Worm (Caenorhabditis elegans) whole organism, L4 larva: ENCODE data around the gene C52E2.2.
A peak's percentile ranks its signal among the peaks of the same experiment; 100 is the strongest.

Experiments
- F26F4.8 ChIP-seq: fragments of 200-800 bp; sonication (Bioruptor generic); conservative IDR thresholded peaks from 2 replicates; pipeline ENCODE4 v1.3.6; 2022; ENCODE audit warnings: missing genetic modification characterization, missing compliant biosample characterization
- T20F7.1 ChIP-seq: fragments of 200-800 bp; sonication (Bioruptor generic); optimal IDR thresholded peaks from 2 replicates; lab custom pipeline; 2018; ENCODE audit warnings: mild to moderate bottlenecking, missing genetic modification characterization, missing compliant biosample characterization
- aha-1 ChIP-seq: fragments of 150-350 bp; peaks from one replicate; lab custom pipeline; 2014; ENCODE audit warnings: missing biosample characterization, missing genetic modification characterization
- arid-1 ChIP-seq: fragments of 200-800 bp; sonication (Bioruptor generic); conservative IDR thresholded peaks from 2 replicates; pipeline ENCODE4 v1.3.6; 2022; ENCODE audit warnings: missing genetic modification reagents, missing genetic modification characterization, missing compliant biosample characterization
- ceh-44 ChIP-seq: fragments of 200-800 bp; sonication (Bioruptor generic); IDR thresholded peaks from 2 replicates; pipeline ENCODE4 v1.3.6; 2022; ENCODE audit warnings: missing genetic modification reagents, missing genetic modification characterization, missing compliant biosample characterization
- ces-1 ChIP-seq: fragments of 150-350 bp; sonication (generic microtip); optimal IDR thresholded peaks from 4 replicates; lab custom pipeline; 2014; ENCODE audit warnings: missing biosample characterization, missing genetic modification reagents, missing genetic modification characterization
- daf-16 ChIP-seq, 3 experiments: sonication (generic microtip); optimal IDR thresholded peaks; 2 replicates each; lab custom pipeline; 2016 to 2017; ENCODE audit warnings: missing genetic modification characterization in 3 of 3, missing genetic modification reagents in 3 of 3, mild to moderate bottlenecking in 2 of 3, missing compliant biosample characterization in 2 of 3, missing biosample characterization in 1 of 3, moderate library complexity in 1 of 3
- daf-19 ChIP-seq: fragments of 200-800 bp; sonication (Bioruptor generic); conservative IDR thresholded peaks from 2 replicates; pipeline ENCODE4 v1.3.6; 2022; ENCODE audit warnings: missing genetic modification characterization, missing compliant biosample characterization
- dmd-6 ChIP-seq: fragments of 200-800 bp; sonication (Bioruptor generic); IDR thresholded peaks from 2 replicates; pipeline ENCODE4 v1.3.6; 2022; ENCODE audit warnings: missing genetic modification reagents, missing genetic modification characterization, missing compliant biosample characterization
- dpl-1 ChIP-seq: fragments of 150-350 bp; optimal IDR thresholded peaks from 2 replicates; lab custom pipeline; 2014; ENCODE audit warnings: missing biosample characterization, missing genetic modification reagents, missing genetic modification characterization
- duxl-1 ChIP-seq: sonication (generic microtip); optimal IDR thresholded peaks from 2 replicates; lab custom pipeline; 2016; ENCODE audit warnings: mild to moderate bottlenecking, missing genetic modification characterization, moderate library complexity, missing compliant biosample characterization; ENCODE audit not compliant: poor library complexity
- dve-1 ChIP-seq: sonication (generic microtip); optimal IDR thresholded peaks from 2 replicates; lab custom pipeline; 2017; ENCODE audit warnings: antibody characterized with exemption, mild to moderate bottlenecking, missing genetic modification characterization, missing compliant biosample characterization; ENCODE audit not compliant: insufficient read depth
- fos-1 ChIP-seq: fragments of 150-350 bp; optimal IDR thresholded peaks from 2 replicates; lab custom pipeline; 2014; ENCODE audit warnings: missing biosample characterization, missing genetic modification characterization
- hlh-11 ChIP-seq: fragments of 200-800 bp; sonication (Bioruptor generic); optimal IDR thresholded peaks from 2 replicates; lab custom pipeline; 2018; ENCODE audit warnings: mild to moderate bottlenecking, missing genetic modification characterization, missing compliant biosample characterization
- hlh-30 ChIP-seq: sonication (generic microtip); optimal IDR thresholded peaks from 2 replicates; lab custom pipeline; 2017; ENCODE audit warnings: antibody characterized with exemption, mild to moderate bottlenecking, missing genetic modification characterization, missing compliant biosample characterization; ENCODE audit not compliant: insufficient read depth
- jun-1 ChIP-seq: fragments of 150-350 bp; optimal IDR thresholded peaks from 2 replicates; lab custom pipeline; 2014; ENCODE audit warnings: missing biosample characterization, missing genetic modification reagents, missing genetic modification characterization
- lin-1 ChIP-seq: fragments of 200-800 bp; sonication (Bioruptor generic); IDR thresholded peaks from 2 replicates; pipeline ENCODE4 v1.3.6; 2022; ENCODE audit warnings: missing genetic modification reagents, missing genetic modification characterization, missing compliant biosample characterization
- mdl-1 ChIP-seq, 2 experiments: fragments of 150-350 bp in 1 of 2; sonication (generic microtip) in 1 of 2; optimal IDR thresholded peaks; 2 replicates each; lab custom pipeline; 2014 to 2017; ENCODE audit warnings: missing biosample characterization in 2 of 2, missing genetic modification characterization in 2 of 2
- mes-2 ChIP-seq: sonication (generic microtip); optimal IDR thresholded peaks from 2 replicates; lab custom pipeline; 2016; ENCODE audit warnings: missing genotype, mild to moderate bottlenecking, missing genetic modification characterization, missing compliant biosample characterization; ENCODE audit not compliant: poor library complexity, severe bottlenecking
- mxl-2 ChIP-seq: fragments of 200-800 bp; sonication (Bioruptor generic); conservative IDR thresholded peaks from 2 replicates; pipeline ENCODE4 v1.3.6; 2022; ENCODE audit warnings: missing genetic modification reagents, missing genetic modification characterization, missing compliant biosample characterization
- mxl-3 ChIP-seq: fragments of 200-800 bp; sonication (Bioruptor generic); optimal IDR thresholded peaks from 2 replicates; lab custom pipeline; 2018; ENCODE audit warnings: mild to moderate bottlenecking, missing genetic modification characterization, missing compliant biosample characterization
- nhr-102 ChIP-seq: sonication (generic microtip); optimal IDR thresholded peaks from 2 replicates; lab custom pipeline; 2016; ENCODE audit warnings: mild to moderate bottlenecking, missing genetic modification characterization, moderate library complexity, missing compliant biosample characterization
- nhr-25 ChIP-seq: sonication (generic microtip); optimal IDR thresholded peaks from 2 replicates; lab custom pipeline; 2017; ENCODE audit warnings: missing genetic modification characterization, mild to moderate bottlenecking, missing compliant biosample characterization, antibody characterized with exemption, moderate library complexity, borderline replicate concordance; ENCODE audit not compliant: insufficient read depth
- nhr-28 ChIP-seq: fragments of 150-350 bp; optimal IDR thresholded peaks from 2 replicates; lab custom pipeline; 2014; ENCODE audit warnings: missing biosample characterization, missing genetic modification characterization
- nhr-48 ChIP-seq: sonication (generic microtip); optimal IDR thresholded peaks from 2 replicates; lab custom pipeline; 2016; ENCODE audit warnings: mild to moderate bottlenecking, missing genetic modification characterization, missing compliant biosample characterization
- nhr-6 ChIP-seq: fragments of 150-350 bp; optimal IDR thresholded peaks from 2 replicates; lab custom pipeline; 2014; ENCODE audit warnings: missing biosample characterization, missing genetic modification characterization
- nhr-77 ChIP-seq: fragments of 150-350 bp; optimal IDR thresholded peaks from 2 replicates; lab custom pipeline; 2014; ENCODE audit warnings: missing biosample characterization, missing genetic modification characterization
- php-3 ChIP-seq: fragments of 200-800 bp; sonication (Bioruptor generic); IDR thresholded peaks from 2 replicates; pipeline ENCODE4 v1.3.6; 2022; ENCODE audit warnings: missing genetic modification reagents, missing genetic modification characterization, missing compliant biosample characterization
- pqm-1 ChIP-seq: sonication (generic microtip); optimal IDR thresholded peaks from 2 replicates; lab custom pipeline; 2017; ENCODE audit warnings: missing biosample characterization, missing genetic modification characterization
- snpc-1.2 ChIP-seq: fragments of 200-800 bp; sonication (Bioruptor generic); IDR thresholded peaks from 2 replicates; pipeline ENCODE4 v1.3.6; 2022; ENCODE audit warnings: missing genetic modification reagents, missing genetic modification characterization, missing compliant biosample characterization
- spr-1 ChIP-seq: sonication (generic microtip); optimal IDR thresholded peaks from 2 replicates; lab custom pipeline; 2016; ENCODE audit warnings: mild to moderate bottlenecking, missing genetic modification characterization, missing compliant biosample characterization
- tra-1 ChIP-seq: fragments of 200-800 bp; sonication (Bioruptor generic); IDR thresholded peaks from 2 replicates; pipeline ENCODE4 v1.3.6; 2022; ENCODE audit warnings: missing genetic modification reagents, missing genetic modification characterization, missing compliant biosample characterization
- vab-7 ChIP-seq: fragments of 200-800 bp; sonication (Bioruptor generic); IDR thresholded peaks from 2 replicates; pipeline ENCODE4 v1.3.6; 2022; ENCODE audit warnings: missing genetic modification reagents, missing genetic modification characterization, missing compliant biosample characterization
- zip-2 ChIP-seq: fragments of 150-350 bp; optimal IDR thresholded peaks from 2 replicates; lab custom pipeline; 2014; ENCODE audit warnings: missing biosample characterization, missing genetic modification characterization
- ztf-11 ChIP-seq: fragments of 150-350 bp; optimal IDR thresholded peaks from 2 replicates; lab custom pipeline; 2014; ENCODE audit warnings: missing biosample characterization, missing genetic modification characterization
- ztf-7 ChIP-seq: fragments of 150-350 bp; optimal IDR thresholded peaks from 2 replicates; lab custom pipeline; 2014; ENCODE audit warnings: missing biosample characterization, missing genetic modification characterization

Gene C52E2.2

ce11 chrII:1818300-1818699 lies 34.3 kb upstream of the C52E2.2 start, which contains the start of gene fbxb-10:
fbxb-10 (minus strand) TSS chrII:1818400.
- TF ChIP-seq arid-1, result 0 out of 2 replicates have a peak, but pooled peaks have one; percentile 9
- TF ChIP-seq daf-19 (GFP tag; lab: Robert Waterston, UW), result no peak

- TF ChIP-seq nhr-48 (tag; lab: Kevin White, UChicago), result peak; percentile 31
- TF ChIP-seq mxl-3 (GFP tag; lab: Kevin White, UChicago), result peak; percentile 14
- TF ChIP-seq nhr-102 (tag; lab: Kevin White, UChicago), result peak; percentile 50
- peak; percentile 27 for TF ChIP-seq dpl-1
- TF ChIP-seq dve-1, result peak; percentile 84
- TF ChIP-seq hlh-30, result peak; percentile 69
- TF ChIP-seq php-3 (GFP tag; lab: Robert Waterston, UW), result peak; percentile 87
- TF ChIP-seq nhr-6 (tag; lab: Kevin White, UChicago), result peak; percentile 72
- TF ChIP-seq ztf-11 (tag; lab: Kevin White, UChicago), result no peak
- no peak for TF ChIP-seq spr-1 (tag; lab: Kevin White, UChicago)
- peak; percentile 95 for TF ChIP-seq hlh-11 (tag; lab: Kevin White, UChicago)
- TF ChIP-seq pqm-1 (tag; lab: Kevin White, UChicago), result peak; percentile 87
- TF ChIP-seq jun-1 (tag; lab: Kevin White, UChicago), result peak; percentile 40
- TF ChIP-seq mes-2 (tag; lab: Kevin White, UChicago), result peak; percentile 47
- TF ChIP-seq tra-1 (GFP tag; lab: Robert Waterston, UW), result peak; percentile 92
- no peak for TF ChIP-seq daf-16 (GFP tag; optimal IDR thresholded peaks at IDR 0.05; lab: Kevin White, UChicago)
- peak; percentile 92 for TF ChIP-seq daf-16 (tag; optimal IDR thresholded peaks at IDR 0.05; lab: Kevin White, UChicago)
- TF ChIP-seq ces-1 (GFP tag; lab: Kevin White, UChicago), result no peak
- TF ChIP-seq lin-1 (GFP tag; lab: Robert Waterston, UW), result peak; percentile 44; the same call in 1 of the 2 replicates
- TF ChIP-seq nhr-28 (tag; lab: Kevin White, UChicago), result peak; percentile 83
- peak; percentile 90 for TF ChIP-seq ztf-7
- no peak for TF ChIP-seq fos-1 (tag; lab: Kevin White, UChicago)
- TF ChIP-seq F26F4.8 (GFP tag; lab: Robert Waterston, UW), result no peak
- no peak for TF ChIP-seq snpc-1.2 (GFP tag; lab: Robert Waterston, UW)
- TF ChIP-seq dmd-6 (GFP tag; lab: Robert Waterston, UW), result peak; percentile 90
- peak; percentile 97 for TF ChIP-seq duxl-1
- TF ChIP-seq zip-2 (tag; lab: Kevin White, UChicago), result peak; percentile 99
- TF ChIP-seq aha-1 (tag; lab: Kevin White, UChicago), result peak; percentile 78
- no peak for TF ChIP-seq ceh-44 (GFP tag; lab: Robert Waterston, UW)
- no peak for TF ChIP-seq nhr-25
- TF ChIP-seq mxl-2 (GFP tag; lab: Robert Waterston, UW), result no peak
- TF ChIP-seq mdl-1 (tag; optimal IDR thresholded peaks at IDR 0.05; lab: Kevin White, UChicago), result peak in 1 of 2 experiments; percentile 59
- peak; percentile 86 for TF ChIP-seq nhr-77 (tag; lab: Kevin White, UChicago)
- TF ChIP-seq T20F7.1 (GFP tag; lab: Kevin White, UChicago), result no peak
These were observed 32.5 kb upstream of the C52E2.2 start, which contains the start of gene fbxc-19 for ce11 chrII:1819944-1820570. fbxc-19 (plus strand) TSS chrII:1820479.

DNA sequence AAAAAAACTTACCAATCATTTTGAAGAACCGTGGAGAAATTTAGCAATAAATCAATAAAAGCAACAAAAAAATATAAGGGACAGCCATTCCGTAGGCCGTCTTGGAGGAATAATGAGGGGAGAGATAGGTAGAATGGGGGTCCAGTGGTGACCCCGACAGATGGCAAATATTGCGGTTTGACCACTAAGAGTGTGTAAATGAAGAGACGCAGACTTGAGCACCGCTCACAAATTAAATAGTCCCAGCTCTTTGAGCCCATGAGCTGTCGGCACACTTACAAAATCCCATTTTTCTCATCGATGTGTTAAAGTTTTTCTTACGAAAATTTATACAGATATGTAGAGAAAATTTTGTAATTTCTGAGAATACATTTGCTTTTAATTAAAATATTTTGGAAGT lies 31.8 kb upstream of the C52E2.2 start, which contains the start of gene fbxa-3:
Gene fbxa-3 (minus strand): TSS at position 101 of the 400 bp plus-strand sequence.
- TF ChIP-seq nhr-28 (tag; lab: Kevin White, UChicago), result no peak
- no peak for TF ChIP-seq ztf-7
- no peak for TF ChIP-seq vab-7 (GFP tag; lab: Robert Waterston, UW)
